Worm (Caenorhabditis elegans) whole organism, L2 larva: ENCODE results near the gene K08D8.1.

Experiments used
- ceh-82 ChIP-seq: fragments of 150-350 bp; optimal IDR thresholded peaks from 2 replicates; lab custom pipeline; 2014; ENCODE audit warnings: missing biosample characterization, missing genetic modification characterization
- mdl-1 ChIP-seq, 2 experiments: fragments of 150-350 bp in 1 of 2; sonication (generic microtip) in 1 of 2; optimal IDR thresholded peaks; 2 replicates each; lab custom pipeline; 2017; ENCODE audit warnings: missing biosample characterization in 2 of 2, missing genetic modification characterization in 2 of 2
- nhr-77 ChIP-seq: fragments of 150-350 bp; optimal IDR thresholded peaks from 2 replicates; lab custom pipeline; 2014; ENCODE audit warnings: missing biosample characterization, missing genetic modification characterization
- skn-1 ChIP-seq: sonication (generic microtip); optimal IDR thresholded peaks from 2 replicates; lab custom pipeline; 2017; ENCODE audit warnings: missing biosample characterization, missing genetic modification characterization
- ztf-11 ChIP-seq: sonication (generic microtip); optimal IDR thresholded peaks from 2 replicates; lab custom pipeline; 2017; ENCODE audit warnings: missing biosample characterization, missing genetic modification characterization

DNA sequence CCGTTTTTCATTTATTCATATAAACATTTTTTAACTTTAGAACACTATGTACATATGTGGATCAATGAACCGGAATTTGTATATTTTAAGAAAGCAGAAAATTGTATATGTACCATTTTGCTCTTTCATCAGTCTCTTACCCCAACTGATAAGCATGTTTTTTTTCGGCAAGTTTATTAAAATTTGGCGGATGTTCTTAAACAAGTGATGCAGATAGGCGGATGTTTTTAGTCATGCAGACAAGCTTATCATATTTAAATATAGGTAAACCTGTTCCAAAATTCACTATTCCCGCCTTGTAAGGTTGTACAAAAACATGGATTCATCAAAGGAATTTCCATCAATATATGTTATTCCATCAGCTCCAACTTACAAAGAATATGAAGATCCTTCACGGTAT lies 7.1 kb downstream of the K08D8.1 start, which contains the start of gene K08D8.9:
- TF ChIP-seq skn-1 (tag; lab: Kevin White, UChicago) (no peak), ztf-11 (no peak), ceh-82 (no peak), mdl-1 (tag; optimal IDR thresholded peaks at IDR 0.05; lab: Kevin White, UChicago) (no peak), nhr-77 (tag; lab: Kevin White, UChicago) (no peak)
